Fruit fly (Drosophila melanogaster) whole organism, embryonic: ENCODE data around the gene CG32985.

Experiments
- Blimp-1 ChIP-seq: fragments of 200-800 bp; sonication (Bioruptor generic); optimal IDR thresholded peaks from 3 replicates; lab custom pipeline; 2018; ENCODE audit warnings: missing biosample characterization, missing genetic modification characterization, mild to moderate bottlenecking, moderate library complexity, missing genetic modification reagents
- CG1529 ChIP-seq: fragments of 200-800 bp; sonication (Bioruptor generic); optimal IDR thresholded peaks from 3 replicates; lab custom pipeline; 2018; ENCODE audit warnings: missing biosample characterization, missing genetic modification characterization
- CG30403 ChIP-seq: fragments of 200-800 bp; sonication (Bioruptor generic); optimal IDR thresholded peaks from 3 replicates; lab custom pipeline; 2016; ENCODE audit warnings: missing biosample characterization, missing genetic modification characterization
- CG34376 ChIP-seq: fragments of 200-800 bp; sonication (Bioruptor generic); optimal IDR thresholded peaks from 2 replicates; lab custom pipeline; 2018; ENCODE audit warnings: missing biosample characterization, mild to moderate bottlenecking, missing genetic modification characterization
- CG9727 ChIP-seq: fragments of 200-800 bp; sonication (Bioruptor generic); optimal IDR thresholded peaks from 3 replicates; lab custom pipeline; 2017; ENCODE audit warnings: missing biosample characterization, mild to moderate bottlenecking, missing genetic modification characterization
- D19A ChIP-seq: fragments of 200-800 bp; optimal IDR thresholded peaks from 3 replicates; lab custom pipeline; 2019; ENCODE audit warnings: missing biosample characterization, mild to moderate bottlenecking, missing genetic modification characterization, moderate library complexity
- Med ChIP-seq: fragments of 200-800 bp; sonication (Bioruptor generic); peaks from one replicate; lab custom pipeline; 2016; ENCODE audit warnings: missing biosample characterization, missing genetic modification characterization, mild to moderate bottlenecking, inconsistent platforms, moderate library complexity
- Nf-YA ChIP-seq: fragments of 200-800 bp; sonication (Bioruptor generic); IDR thresholded peaks from 2 replicates; pipeline ENCODE4 v1.3.6; 2022; ENCODE audit warnings: missing biosample characterization, missing genetic modification characterization
- amos ChIP-seq: fragments of 200-800 bp; sonication (Bioruptor generic); IDR thresholded peaks from 2 replicates; pipeline ENCODE4 v1.3.6; 2022; ENCODE audit warnings: missing biosample characterization, missing genetic modification characterization; ENCODE audit not compliant: partially characterized antibody
- crc ChIP-seq: fragments of 200-800 bp; sonication (Bioruptor generic); optimal IDR thresholded peaks from 2 replicates; lab custom pipeline; 2016; ENCODE audit warnings: missing biosample characterization, missing genetic modification characterization
- grn ChIP-seq: fragments of 200-800 bp; sonication (Bioruptor generic); optimal IDR thresholded peaks from 3 replicates; lab custom pipeline; 2017; ENCODE audit warnings: missing biosample characterization, missing genetic modification characterization
- kay ChIP-seq: fragments of 200-800 bp; sonication (Bioruptor generic); optimal IDR thresholded peaks from 2 replicates; lab custom pipeline; 2016; ENCODE audit warnings: missing biosample characterization, missing genetic modification characterization
- oc ChIP-seq: fragments of 200-800 bp; sonication (Bioruptor generic); optimal IDR thresholded peaks from 2 replicates; lab custom pipeline; 2018; ENCODE audit warnings: missing biosample characterization, mild to moderate bottlenecking, missing genetic modification characterization, moderate library complexity

DNA sequence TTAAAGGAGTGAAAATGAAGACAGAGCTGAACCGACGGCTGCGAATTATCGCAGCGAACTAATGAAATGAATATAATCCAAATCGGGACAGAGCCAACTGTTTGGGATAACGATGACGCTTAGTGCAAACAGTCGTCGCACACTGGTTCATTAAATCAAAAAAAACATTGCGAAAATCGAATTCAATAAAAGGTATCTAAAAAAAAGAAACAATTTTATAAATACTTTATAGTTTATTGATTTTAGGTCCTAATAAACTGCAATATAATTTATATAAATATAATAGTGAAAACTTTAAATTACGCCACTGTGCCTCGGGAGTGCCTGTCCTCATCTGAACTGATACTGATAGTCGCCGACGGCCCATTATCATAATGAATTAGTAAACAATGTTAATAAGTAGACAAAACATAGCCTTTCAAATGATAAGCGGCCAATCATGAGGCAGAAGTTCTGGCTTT is 3.3 kb upstream of the CG32985 start, which contains the start of gene CG31886:
- TF ChIP-seq kay (GFP tag; lab: Kevin White, UChicago) (no peak), CG9727 (GFP tag; lab: Kevin White, UChicago) (peak; percentile 30), amos (no peak), Blimp-1 (GFP tag; lab: Kevin White, UChicago) (peak; percentile 29), crc (GFP tag; lab: Kevin White, UChicago) (no peak), D19A (no peak), oc (no peak), grn (no peak), Med (GFP tag; lab: Kevin White, UChicago) (no peak), CG30403 (GFP tag; lab: Kevin White, UChicago) (peak; percentile 40), CG34376 (GFP tag; lab: Kevin White, UChicago) (no peak), CG1529 (GFP tag; lab: Kevin White, UChicago) (no peak), Nf-YA (GFP tag; lab: Robert Waterston, UW) (no peak)
